Worm (Caenorhabditis elegans) whole organism, young adult: ENCODE results near the gene hsp-90.

Experiments used
- B0261.1 ChIP-seq: sonication (generic microtip); optimal IDR thresholded peaks from 2 replicates; lab custom pipeline; 2016; ENCODE audit warnings: mild to moderate bottlenecking, missing genetic modification characterization, moderate library complexity, missing compliant biosample characterization
- F22D6.2 ChIP-seq: sonication (generic microtip); optimal IDR thresholded peaks from 2 replicates; lab custom pipeline; 2016; ENCODE audit warnings: mild to moderate bottlenecking, missing genetic modification characterization, missing compliant biosample characterization
- F39B2.1 ChIP-seq: fragments of 200-800 bp; sonication (Bioruptor generic); IDR thresholded peaks from 2 replicates; pipeline ENCODE4 v1.3.6; 2022; ENCODE audit warnings: missing genetic modification reagents, missing genetic modification characterization, missing compliant biosample characterization
- Y53G8AR.9 ChIP-seq: fragments of 200-800 bp; sonication (Bioruptor generic); conservative IDR thresholded peaks from 2 replicates; pipeline ENCODE4 v1.3.6; 2022; ENCODE audit warnings: missing genetic modification reagents, missing genetic modification characterization, missing compliant biosample characterization
- Y95B8A.8 ChIP-seq: fragments of 200-800 bp; sonication (Bioruptor generic); IDR thresholded peaks from 2 replicates; pipeline ENCODE4 v1.3.6; 2022; ENCODE audit warnings: missing genetic modification reagents, missing genetic modification characterization, missing compliant biosample characterization
- aptf-3 ChIP-seq: fragments of 200-800 bp; sonication (Bioruptor generic); IDR thresholded peaks from 2 replicates; pipeline ENCODE4 v1.3.6; 2022; ENCODE audit warnings: missing genetic modification characterization, missing compliant biosample characterization
- athp-1 ChIP-seq: sonication (generic microtip); optimal IDR thresholded peaks from 2 replicates; lab custom pipeline; 2017; ENCODE audit warnings: mild to moderate bottlenecking, missing genetic modification characterization, missing compliant biosample characterization
- attf-3 ChIP-seq: fragments of 200-800 bp; sonication (Bioruptor generic); conservative IDR thresholded peaks from 2 replicates; pipeline ENCODE4 v1.3.6; 2022; ENCODE audit warnings: missing genetic modification reagents, missing genetic modification characterization, missing compliant biosample characterization
- ceh-100 ChIP-seq: fragments of 200-800 bp; sonication (Bioruptor generic); IDR thresholded peaks from 2 replicates; pipeline ENCODE4 v1.3.6; 2022; ENCODE audit warnings: missing genetic modification reagents, missing genetic modification characterization, missing compliant biosample characterization
- ceh-58 ChIP-seq: fragments of 200-800 bp; sonication (Bioruptor generic); IDR thresholded peaks from 2 replicates; pipeline ENCODE4 v1.3.6; 2022; ENCODE audit warnings: missing genetic modification characterization, missing compliant biosample characterization
- ceh-91 ChIP-seq: fragments of 200-800 bp; sonication (Bioruptor generic); IDR thresholded peaks from 2 replicates; pipeline ENCODE4 v1.3.6; 2022; ENCODE audit warnings: missing genetic modification reagents, missing genetic modification characterization, missing compliant biosample characterization
- die-1 ChIP-seq: sonication (generic microtip); optimal IDR thresholded peaks from 2 replicates; lab custom pipeline; 2016; ENCODE audit warnings: missing genotype, mild to moderate bottlenecking, missing genetic modification characterization, missing compliant biosample characterization
- dpl-1 ChIP-seq: fragments of 150-350 bp; optimal IDR thresholded peaks from 2 replicates; lab custom pipeline; 2014; ENCODE audit warnings: missing biosample characterization, missing genetic modification reagents, missing genetic modification characterization
- egl-18 ChIP-seq: fragments of 200-800 bp; sonication (Bioruptor generic); IDR thresholded peaks from 2 replicates; pipeline ENCODE4 v1.3.6; 2022; ENCODE audit warnings: missing genetic modification reagents, missing genetic modification characterization, missing compliant biosample characterization
- egl-44 ChIP-seq: fragments of 200-800 bp; sonication (Bioruptor generic); IDR thresholded peaks from 2 replicates; pipeline ENCODE4 v1.3.6; 2022; ENCODE audit warnings: missing genetic modification reagents, missing genetic modification characterization, missing compliant biosample characterization
- ekl-4 ChIP-seq: fragments of 200-800 bp; sonication (Bioruptor generic); IDR thresholded peaks from 2 replicates; pipeline ENCODE4 v1.3.6; 2022; ENCODE audit warnings: missing genetic modification reagents, missing genetic modification characterization, missing compliant biosample characterization
- him-1 ChIP-seq: sonication (generic microtip); optimal IDR thresholded peaks from 2 replicates; lab custom pipeline; 2016; ENCODE audit warnings: missing genotype, missing genetic modification reagents, missing genetic modification characterization, missing compliant biosample characterization
- hlh-12 ChIP-seq: sonication (generic microtip); optimal IDR thresholded peaks from 2 replicates; lab custom pipeline; 2016; ENCODE audit warnings: missing genetic modification characterization, missing compliant biosample characterization
- hmg-20 ChIP-seq: fragments of 200-800 bp; sonication (Bioruptor generic); IDR thresholded peaks from 2 replicates; pipeline ENCODE4 v1.3.6; 2022; ENCODE audit warnings: missing genetic modification reagents, missing genetic modification characterization, missing compliant biosample characterization
- let-607 ChIP-seq, 2 experiments: fragments of 200-800 bp in 1 of 2; sonication (Bioruptor generic) in 1 of 2; sonication (generic microtip) in 1 of 2; optimal IDR thresholded peaks; 2 replicates each; lab custom pipeline; 2016 to 2018; ENCODE audit warnings: mild to moderate bottlenecking in 2 of 2, missing compliant biosample characterization in 2 of 2, missing genetic modification characterization in 2 of 2, moderate library complexity in 2 of 2, missing genotype in 1 of 2
- lin-54 ChIP-seq: fragments of 200-800 bp; sonication (Bioruptor generic); optimal IDR thresholded peaks from 2 replicates; lab custom pipeline; 2018; ENCODE audit warnings: mild to moderate bottlenecking, missing genetic modification characterization, missing compliant biosample characterization
- mes-4 ChIP-seq: sonication (generic microtip); optimal IDR thresholded peaks from 2 replicates; lab custom pipeline; 2016; ENCODE audit warnings: missing genotype, missing genetic modification characterization, missing compliant biosample characterization
- nfyb-1 ChIP-seq: fragments of 200-800 bp; sonication (Bioruptor generic); IDR thresholded peaks from 2 replicates; pipeline ENCODE4 v1.3.6; 2022; ENCODE audit warnings: missing genetic modification reagents, missing genetic modification characterization, missing compliant biosample characterization
- nhr-120 ChIP-seq: fragments of 200-800 bp; sonication (Bioruptor generic); IDR thresholded peaks from 2 replicates; pipeline ENCODE4 v1.3.6; 2022; ENCODE audit warnings: missing genetic modification characterization, missing compliant biosample characterization
- nhr-27 ChIP-seq: fragments of 200-800 bp; sonication (Bioruptor generic); optimal IDR thresholded peaks from 2 replicates; lab custom pipeline; 2018; ENCODE audit warnings: mild to moderate bottlenecking, missing genetic modification characterization, moderate library complexity, missing compliant biosample characterization
- nhr-80 ChIP-seq: sonication (generic microtip); optimal IDR thresholded peaks from 2 replicates; lab custom pipeline; 2016; ENCODE audit warnings: missing genetic modification characterization, missing compliant biosample characterization
- rcor-1 ChIP-seq: fragments of 200-800 bp; sonication (Bioruptor generic); IDR thresholded peaks from 2 replicates; pipeline ENCODE4 v1.3.6; 2022; ENCODE audit warnings: missing genetic modification reagents, missing genetic modification characterization, missing compliant biosample characterization
- rpc-1 ChIP-seq, 2 experiments: fragments of 150-350 bp in 1 of 2; sonication (generic microtip) in 1 of 2; optimal IDR thresholded peaks; 2 replicates each; lab custom pipeline; 2014 to 2018; ENCODE audit warnings: missing biosample characterization in 1 of 2, missing genetic modification characterization in 1 of 2, missing genetic modification reagents in 1 of 2, missing genotype in 1 of 2
- sdz-38 ChIP-seq: sonication (generic microtip); optimal IDR thresholded peaks from 2 replicates; lab custom pipeline; 2016; ENCODE audit warnings: missing genotype, missing genetic modification characterization, missing compliant biosample characterization
- sea-2 ChIP-seq: fragments of 200-800 bp; sonication (Bioruptor generic); IDR thresholded peaks from 2 replicates; pipeline ENCODE4 v1.3.6; 2022; ENCODE audit warnings: missing genetic modification characterization, missing compliant biosample characterization
- snpc-1.1 ChIP-seq: sonication (generic microtip); optimal IDR thresholded peaks from 2 replicates; lab custom pipeline; 2017; ENCODE audit warnings: missing genetic modification characterization, mild to moderate bottlenecking, missing compliant biosample characterization, antibody characterized with exemption, moderate library complexity, missing genotype, missing genetic modification reagents; ENCODE audit not compliant: insufficient read depth
- snpc-3.4 ChIP-seq: sonication (generic microtip); optimal IDR thresholded peaks from 2 replicates; lab custom pipeline; 2017; ENCODE audit warnings: missing genetic modification characterization, mild to moderate bottlenecking, missing compliant biosample characterization, antibody characterized with exemption, moderate library complexity, missing genotype, missing genetic modification reagents
- somi-1 ChIP-seq: fragments of 200-800 bp; sonication (Bioruptor generic); optimal IDR thresholded peaks from 2 replicates; lab custom pipeline; 2018; ENCODE audit warnings: mild to moderate bottlenecking, missing genetic modification characterization, missing compliant biosample characterization
- ztf-18 ChIP-seq: sonication (generic microtip); optimal IDR thresholded peaks from 2 replicates; lab custom pipeline; 2016; ENCODE audit warnings: missing genotype, mild to moderate bottlenecking, missing genetic modification characterization, missing compliant biosample characterization
- ztf-26 ChIP-seq: sonication (generic microtip); optimal IDR thresholded peaks from 2 replicates; lab custom pipeline; 2017; ENCODE audit warnings: missing genetic modification characterization, missing compliant biosample characterization
- ztf-3 ChIP-seq: fragments of 200-800 bp; sonication (Bioruptor generic); optimal IDR thresholded peaks from 2 replicates; lab custom pipeline; 2018; ENCODE audit warnings: mild to moderate bottlenecking, missing genetic modification characterization, missing compliant biosample characterization
- ztf-6 ChIP-seq: fragments of 200-800 bp; sonication (Bioruptor generic); IDR thresholded peaks from 2 replicates; pipeline ENCODE4 v1.3.6; 2022; ENCODE audit warnings: missing genetic modification reagents, missing genetic modification characterization, missing compliant biosample characterization

hsp-90 gene

ce11 chrV:14660608-14661355 is 23.9 kb upstream of the hsp-90 start, which contains the start of gene srh-17:
Gene srh-17, plus strand, starts transcription at chrV:14661305.
- TF ChIP-seq ztf-26 (tag; lab: Kevin White, UChicago) (peak; percentile 74), aptf-3 (no peak), nhr-120 (no peak), somi-1 (GFP tag; lab: Kevin White, UChicago) (peak; percentile 27)

ce11 chrV:14663006-14663405 is 21.7 kb upstream of the hsp-90 start, which contains the start of gene C47E8.9:
Gene C47E8.9, plus strand, starts transcription at chrV:14663306.
- TF ChIP-seq ztf-6 (GFP tag; lab: Robert Waterston, UW): no peak

ce11 chrV:14665728-14666127 is 19.0 kb upstream of the hsp-90 start, which contains the start of gene C47E8.1:
Gene C47E8.1, plus strand, starts transcription at chrV:14666028.
- TF ChIP-seq nfyb-1 (GFP tag; lab: Robert Waterston, UW) (no peak), rcor-1 (GFP tag; lab: Robert Waterston, UW) (no peak), ceh-91 (no peak), attf-3 (no peak), rpc-1 (optimal IDR thresholded peaks at IDR 0.05; lab: Kevin White, UChicago) (no peak), rpc-1 (tag; optimal IDR thresholded peaks at IDR 0.05; lab: Kevin White, UChicago) (no peak), die-1 (no peak), sdz-38 (tag; lab: Kevin White, UChicago) (no peak), dpl-1 (no peak), F39B2.1 (no peak), nhr-120 (no peak), snpc-1.1 (tag; lab: Kevin White, UChicago) (no peak), athp-1 (no peak), B0261.1 (tag; lab: Kevin White, UChicago) (no peak), mes-4 (no peak), hmg-20 (GFP tag; lab: Robert Waterston, UW) (no peak), ztf-6 (GFP tag; lab: Robert Waterston, UW) (no peak), ekl-4 (GFP tag; lab: Robert Waterston, UW) (no peak), sea-2 (GFP tag; lab: Robert Waterston, UW) (no peak), ztf-18 (tag; lab: Kevin White, UChicago) (no peak), ztf-3 (GFP tag; lab: Kevin White, UChicago) (no peak)

ce11 chrV:14678298-14678697 is 6.4 kb upstream of the hsp-90 start:
- TF ChIP-seq mes-4: no peak
- TF ChIP-seq egl-44: no peak
- TF ChIP-seq snpc-3.4 (tag; lab: Kevin White, UChicago): no peak
- TF ChIP-seq nhr-80 (tag; lab: Kevin White, UChicago): no peak

- TF ChIP-seq lin-54 (GFP tag; lab: Kevin White, UChicago) (no peak), him-1 (tag; lab: Kevin White, UChicago) (no peak), hlh-12 (tag; lab: Kevin White, UChicago) (no peak), Y95B8A.8 (no peak), F22D6.2 (no peak), ceh-58 (GFP tag; lab: Robert Waterston, UW) (no peak), rpc-1 (optimal IDR thresholded peaks at IDR 0.05; lab: Kevin White, UChicago) (no peak), rpc-1 (tag; optimal IDR thresholded peaks at IDR 0.05; lab: Kevin White, UChicago) (no peak), ztf-3 (GFP tag; lab: Kevin White, UChicago) (no peak), Y53G8AR.9 (GFP tag; lab: Robert Waterston, UW) (no peak), egl-18 (no peak), let-607 (tag; optimal IDR thresholded peaks at IDR 0.05; lab: Kevin White, UChicago) (no peak), ceh-100 (no peak), hmg-20 (GFP tag; lab: Robert Waterston, UW) (no peak), nhr-27 (tag; lab: Kevin White, UChicago) (no peak)
These were observed 4.7 kb upstream of the hsp-90 start, which contains the start of gene C47E8.3 for ce11 chrV:14680014-14680413. Gene C47E8.3, plus strand, starts transcription at chrV:14680314.
